Worm (Caenorhabditis elegans) whole organism, dauer: ENCODE results near the gene T07E3.3.

Experiments
- unc-62 ChIP-seq: sonication (generic microtip); optimal IDR thresholded peaks from 2 replicates; lab custom pipeline; 2017; ENCODE audit warnings: missing biosample characterization, missing genetic modification reagents, missing genetic modification characterization

The T07E3.3 gene

ce11 chrIII:6903056-6903977 lies at the start of gene T07E3.3, which contains the start of gene brc-2:
Gene T07E3.3, plus strand, starts transcription at chrIII:6903877.
Gene brc-2, minus strand, starts transcription at chrIII:6903106.
- TF ChIP-seq unc-62 (GFP tag; lab: Kevin White, UChicago) = no peak

- TF ChIP-seq unc-62 (GFP tag; lab: Kevin White, UChicago) = no peak
Observed at ce11 chrIII:6856709-6857108, 47.0 kb upstream of the T07E3.3 start, which contains the start of gene zak-1. Gene zak-1, minus strand, starts transcription at chrIII:6856809.

ce11 chrIII:6857390-6857848 lies 46.3 kb upstream of the T07E3.3 start:
- TF ChIP-seq unc-62 (GFP tag; lab: Kevin White, UChicago) = no peak

- TF ChIP-seq unc-62 (GFP tag; lab: Kevin White, UChicago) = no peak
Observed at ce11 chrIII:6859482-6859881, 44.2 kb upstream of the T07E3.3 start, which contains the start of gene clec-158. Gene clec-158, minus strand, starts transcription at chrIII:6859582.

- TF ChIP-seq unc-62 (GFP tag; lab: Kevin White, UChicago) = no peak
Observed at ce11 chrIII:6863901-6864300, 39.8 kb upstream of the T07E3.3 start, which contains the start of gene sma-3. Gene sma-3, minus strand, starts transcription at chrIII:6863968.

ce11 chrIII:6869268-6869667 lies 34.4 kb upstream of the T07E3.3 start, which contains the start of the genes cra-1 and kbp-1:
Gene cra-1, minus strand, starts transcription at chrIII:6869460.
Gene kbp-1, plus strand, starts transcription at chrIII:6869633.
- TF ChIP-seq unc-62 (GFP tag; lab: Kevin White, UChicago) = no peak

ce11 chrIII:6869996-6870395 lies 33.7 kb upstream of the T07E3.3 start, which contains the start of gene K04C2.8:
Gene K04C2.8, plus strand, starts transcription at chrIII:6870296.
- TF ChIP-seq unc-62 (GFP tag; lab: Kevin White, UChicago) = no peak

ce11 chrIII:6871067-6871466 lies 32.6 kb upstream of the T07E3.3 start:
- TF ChIP-seq unc-62 (GFP tag; lab: Kevin White, UChicago) = no peak

ce11 chrIII:6871668-6872067 lies 32.0 kb upstream of the T07E3.3 start:
- TF ChIP-seq unc-62 (GFP tag; lab: Kevin White, UChicago) = no peak

- no peak for TF ChIP-seq unc-62 (GFP tag; lab: Kevin White, UChicago)
Observed at ce11 chrIII:6872534-6873150, 31.0 kb upstream of the T07E3.3 start, which contains the start of gene K04C2.3. Gene K04C2.3, plus strand, starts transcription at chrIII:6873089.

- TF ChIP-seq unc-62 (GFP tag; lab: Kevin White, UChicago) = no peak
Observed at ce11 chrIII:6873724-6874123, 30.0 kb upstream of the T07E3.3 start.

ce11 chrIII:6880797-6881196 lies 22.9 kb upstream of the T07E3.3 start, which contains the start of gene K04C2.7:
Gene K04C2.7, plus strand, starts transcription at chrIII:6881097.
- TF ChIP-seq unc-62 (GFP tag; lab: Kevin White, UChicago) = no peak

- no peak for TF ChIP-seq unc-62 (GFP tag; lab: Kevin White, UChicago)
Observed at ce11 chrIII:6881745-6882144, 21.9 kb upstream of the T07E3.3 start.

ce11 chrIII:6884203-6884602 lies 19.5 kb upstream of the T07E3.3 start, which contains the start of gene med-2:
Gene med-2, plus strand, starts transcription at chrIII:6884503.
- no peak for TF ChIP-seq unc-62 (GFP tag; lab: Kevin White, UChicago)

ce11 chrIII:6885889-6886288 lies 17.8 kb upstream of the T07E3.3 start:
- TF ChIP-seq unc-62 (GFP tag; lab: Kevin White, UChicago) = no peak

- TF ChIP-seq unc-62 (GFP tag; lab: Kevin White, UChicago) = no peak
Observed at ce11 chrIII:6887574-6887973, 16.1 kb upstream of the T07E3.3 start.
